Fruit fly (Drosophila melanogaster): Measurements from ENCODE around the gene Aef1.

- TF ChIP-seq pan (optimal IDR thresholded peaks at IDR 0.05) (no peak), br (GFP tag; optimal IDR thresholded peaks at IDR 0.05) (no peak)
These were observed 29.6 kb downstream of the Aef1 start for dm6 chr3L:21462860-21463259.
